Fruit fly (Drosophila melanogaster) whole organism, embryonic: ENCODE data around the gene I-2.

ENCODE experiments used
- CG11247 ChIP-seq: fragments of 200-800 bp; sonication (Bioruptor generic); IDR thresholded peaks from 2 replicates; pipeline ENCODE4 v1.3.6; 2022; ENCODE audit warnings: missing biosample characterization, missing genetic modification characterization
- CG11504 ChIP-seq: fragments of 200-800 bp; sonication (Bioruptor generic); optimal IDR thresholded peaks from 3 replicates; lab custom pipeline; 2019; ENCODE audit warnings: missing biosample characterization, mild to moderate bottlenecking, missing genetic modification characterization, moderate library complexity
- CG12104 ChIP-seq: fragments of 200-800 bp; sonication (Bioruptor generic); optimal IDR thresholded peaks from 3 replicates; lab custom pipeline; 2016; ENCODE audit warnings: missing biosample characterization, missing genetic modification characterization
- CG14441 ChIP-seq: fragments of 200-800 bp; sonication (Bioruptor generic); IDR thresholded peaks from 2 replicates; pipeline ENCODE4 v1.3.6; 2022; ENCODE audit warnings: missing biosample characterization, missing genetic modification characterization
- CG14667 ChIP-seq: fragments of 200-800 bp; sonication (Bioruptor generic); IDR thresholded peaks from 2 replicates; pipeline ENCODE4 v1.3.6; 2022; ENCODE audit warnings: missing biosample characterization, missing genetic modification characterization
- CG15479 ChIP-seq: fragments of 200-800 bp; sonication (Bioruptor generic); optimal IDR thresholded peaks from 3 replicates; lab custom pipeline; 2019; ENCODE audit warnings: missing biosample characterization, mild to moderate bottlenecking, missing genetic modification characterization, moderate library complexity
- CG16813 ChIP-seq: fragments of 200-800 bp; sonication (Bioruptor generic); IDR thresholded peaks from 3 replicates; pipeline ENCODE4 v1.3.6; 2022; ENCODE audit warnings: missing biosample characterization, missing genetic modification characterization; ENCODE audit not compliant: partially characterized antibody
- CG17612 ChIP-seq: fragments of 200-800 bp; sonication (Bioruptor generic); IDR thresholded peaks from 2 replicates; pipeline ENCODE4 v1.3.6; 2022; ENCODE audit warnings: missing biosample characterization, missing genetic modification characterization
- CG2116 ChIP-seq: fragments of 200-800 bp; sonication (Bioruptor generic); optimal IDR thresholded peaks from 3 replicates; lab custom pipeline; 2018; ENCODE audit warnings: missing biosample characterization, mild to moderate bottlenecking, missing genetic modification characterization
- CG2889 ChIP-seq: fragments of 200-800 bp; sonication (Bioruptor generic); IDR thresholded peaks from 3 replicates; pipeline ENCODE4 v1.3.6; 2022; ENCODE audit warnings: missing biosample characterization, missing genetic modification characterization
- CG33557 ChIP-seq: fragments of 200-800 bp; sonication (Bioruptor generic); optimal IDR thresholded peaks from 2 replicates; lab custom pipeline; 2019; ENCODE audit warnings: missing biosample characterization, mild to moderate bottlenecking, missing genetic modification characterization, moderate library complexity
- CG3726 ChIP-seq: fragments of 200-800 bp; sonication (Bioruptor generic); IDR thresholded peaks from 3 replicates; pipeline ENCODE4, ENCODE4 v1.3.6; 2022; ENCODE audit warnings: missing biosample characterization, missing genetic modification characterization
- CG4360 ChIP-seq: fragments of 200-800 bp; sonication (Bioruptor generic); IDR thresholded peaks from 2 replicates; pipeline ENCODE4 v1.3.6; 2022; ENCODE audit warnings: missing biosample characterization, missing genetic modification characterization
- CG6683 ChIP-seq: fragments of 200-800 bp; sonication (Bioruptor generic); optimal IDR thresholded peaks from 2 replicates; lab custom pipeline; 2017; ENCODE audit warnings: missing biosample characterization, mild to moderate bottlenecking, missing genetic modification characterization, missing genetic modification reagents
- CG6813 ChIP-seq: fragments of 200-800 bp; sonication (Bioruptor generic); optimal IDR thresholded peaks from 2 replicates; lab custom pipeline; 2017; ENCODE audit warnings: missing biosample characterization, missing genetic modification characterization, mild to moderate bottlenecking, moderate library complexity, missing genetic modification reagents
- CG8478 ChIP-seq: fragments of >200 bp; optimal IDR thresholded peaks from 2 replicates; lab custom pipeline; 2018
- CG9609 ChIP-seq: fragments of 200-800 bp; sonication (Bioruptor generic); optimal IDR thresholded peaks from 3 replicates; lab custom pipeline; 2016; ENCODE audit warnings: missing biosample characterization, missing genetic modification characterization
- Dfd ChIP-seq, 2 experiments: fragments of >200 bp; optimal IDR thresholded peaks; 2 replicates each; lab custom pipeline; 2017; ENCODE audit warnings: missing biosample characterization in 2 of 2, missing genetic modification characterization in 2 of 2
- H15 ChIP-seq: fragments of 200-800 bp; sonication (Bioruptor generic); IDR thresholded peaks from 3 replicates; pipeline ENCODE4 v1.3.6; 2022; ENCODE audit warnings: missing biosample characterization, missing genetic modification characterization
- HLHmδ ChIP-seq: fragments of 200-800 bp; sonication (Bioruptor generic); optimal IDR thresholded peaks from 2 replicates; lab custom pipeline; 2018; ENCODE audit warnings: missing biosample characterization, mild to moderate bottlenecking, missing genetic modification characterization, moderate library complexity
- Kr ChIP-seq: fragments of 200-800 bp; sonication (Bioruptor generic); optimal IDR thresholded peaks from 2 replicates; lab custom pipeline; 2017; ENCODE audit warnings: missing biosample characterization, mild to moderate bottlenecking, missing genetic modification characterization
- Lim3 ChIP-seq: fragments of 200-800 bp; sonication (Bioruptor generic); IDR thresholded peaks from 2 replicates; pipeline ENCODE4 v1.3.6; 2022; ENCODE audit warnings: missing biosample characterization, missing genetic modification characterization
- Pdp1 ChIP-seq, 2 experiments: fragments of 200-800 bp; sonication (Bioruptor generic); optimal IDR thresholded peaks; 3 replicates each; lab custom pipeline; 2016; ENCODE audit warnings: missing biosample characterization in 2 of 2, missing genetic modification characterization in 2 of 2, mild to moderate bottlenecking in 1 of 2, moderate library complexity in 1 of 2
- Scr ChIP-seq: fragments of 200-800 bp; sonication (Bioruptor generic); IDR thresholded peaks from 2 replicates; pipeline ENCODE4 v1.3.6; 2022; ENCODE audit warnings: missing biosample characterization, missing genetic modification characterization; ENCODE audit not compliant: partially characterized antibody
- abd-A ChIP-seq: fragments of 200-800 bp; sonication (Bioruptor generic); optimal IDR thresholded peaks from 3 replicates; lab custom pipeline; 2019; ENCODE audit warnings: missing biosample characterization, mild to moderate bottlenecking, missing genetic modification characterization, moderate library complexity
- bcd ChIP-seq: fragments of 200-800 bp; sonication (Bioruptor generic); optimal IDR thresholded peaks from 2 replicates; lab custom pipeline; 2017; ENCODE audit warnings: missing biosample characterization, mild to moderate bottlenecking, missing genetic modification characterization
- ci ChIP-seq: fragments of 200-800 bp; sonication (Bioruptor generic); IDR thresholded peaks from 3 replicates; pipeline ENCODE4 v1.3.6; 2022; ENCODE audit warnings: missing biosample characterization, missing genetic modification characterization
- gfzf ChIP-seq: fragments of 200-800 bp; sonication (Bioruptor generic); optimal IDR thresholded peaks from 2 replicates; lab custom pipeline; 2016; ENCODE audit warnings: missing biosample characterization, mild to moderate bottlenecking, missing genetic modification characterization, moderate library complexity
- mld ChIP-seq: fragments of 200-800 bp; sonication (Bioruptor generic); IDR thresholded peaks from 3 replicates; pipeline ENCODE4 v1.3.6; 2022; ENCODE audit warnings: missing biosample characterization, missing genetic modification characterization; ENCODE audit not compliant: partially characterized antibody
- sug ChIP-seq: fragments of 200-800 bp; optimal IDR thresholded peaks from 2 replicates; lab custom pipeline; 2019; ENCODE audit warnings: missing biosample characterization, mild to moderate bottlenecking, missing genetic modification characterization, moderate library complexity
- tin ChIP-seq: fragments of 200-800 bp; sonication (Bioruptor generic); optimal IDR thresholded peaks from 3 replicates; lab custom pipeline; 2016; ENCODE audit warnings: missing biosample characterization, missing genetic modification characterization
- twi ChIP-seq: fragments of 200-800 bp; optimal IDR thresholded peaks from 2 replicates; lab custom pipeline; 2019; ENCODE audit warnings: missing biosample characterization, mild to moderate bottlenecking, missing genetic modification characterization, moderate library complexity
- unc-4 ChIP-seq: fragments of 200-800 bp; sonication (Bioruptor generic); IDR thresholded peaks from 2 replicates; pipeline ENCODE4 v1.3.6; 2022; ENCODE audit warnings: missing biosample characterization, missing genetic modification characterization; ENCODE audit not compliant: partially characterized antibody
- wek ChIP-seq: fragments of 200-800 bp; sonication (Bioruptor generic); optimal IDR thresholded peaks from 3 replicates; lab custom pipeline; 2018; ENCODE audit warnings: missing biosample characterization, mild to moderate bottlenecking, missing genetic modification characterization, moderate library complexity
- z ChIP-seq: fragments of 200-800 bp; sonication (Bioruptor generic); IDR thresholded peaks from 3 replicates; pipeline ENCODE4 v1.3.6; 2022; ENCODE audit warnings: missing biosample characterization, missing genetic modification characterization
- zen ChIP-seq: fragments of 200-800 bp; sonication (Bioruptor generic); optimal IDR thresholded peaks from 3 replicates; lab custom pipeline; 2018; ENCODE audit warnings: missing biosample characterization, mild to moderate bottlenecking, missing genetic modification characterization, moderate library complexity
- zfh1 ChIP-seq: fragments of 200-800 bp; sonication (Bioruptor generic); IDR thresholded peaks from 3 replicates; pipeline ENCODE4 v1.3.6; 2022; ENCODE audit warnings: missing biosample characterization, missing genetic modification characterization

The I-2 gene

DNA sequence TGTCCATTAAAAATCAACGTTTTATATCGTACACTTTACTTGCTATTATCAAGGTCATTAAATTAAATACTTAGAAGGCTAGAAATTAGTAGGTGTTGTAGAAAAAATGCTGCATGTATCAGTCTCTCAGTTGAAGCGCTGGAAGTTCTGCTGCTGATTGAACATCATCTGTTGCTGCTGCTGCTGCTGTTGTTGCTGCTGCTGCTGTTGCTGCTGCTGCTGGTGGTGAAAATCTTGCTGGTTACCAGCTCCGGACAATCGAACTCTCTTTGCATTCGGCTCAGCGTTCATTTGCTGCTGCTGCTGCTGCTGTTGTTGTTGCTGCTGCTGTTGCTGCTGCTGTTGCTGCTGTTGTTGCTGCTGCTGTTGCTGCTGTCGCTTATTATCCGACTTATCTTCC, 448 bp upstream of the I-2 start:
- TF ChIP-seq tin (GFP tag; lab: Kevin White, UChicago) (no peak), CG6813 (GFP tag; lab: Kevin White, UChicago) (no peak), z (GFP tag; lab: Robert Waterston, UW) (no peak), CG16813 (GFP tag; lab: Robert Waterston, UW) (no peak), gfzf (GFP tag; lab: Kevin White, UChicago) (peak; percentile 1), CG2116 (GFP tag; lab: Kevin White, UChicago) (no peak), Scr (no peak), mld (GFP tag; lab: Robert Waterston, UW) (no peak), CG17612 (no peak), CG9609 (GFP tag; lab: Kevin White, UChicago) (no peak), CG6683 (GFP tag; lab: Kevin White, UChicago) (no peak), Dfd (GFP tag; optimal IDR thresholded peaks at IDR 0.05; lab: Kevin White, UChicago) (peak in 1 of 2 experiments; percentile 51), CG2889 (GFP tag; lab: Robert Waterston, UW) (no peak), CG11247 (GFP tag; lab: Robert Waterston, UW) (no peak), CG14441 (GFP tag; lab: Robert Waterston, UW) (no peak), zfh1 (GFP tag; lab: Robert Waterston, UW) (no peak), CG4360 (GFP tag; lab: Robert Waterston, UW) (0 out of 2 replicates have a peak, but pooled peaks have one; percentile 15), unc-4 (peak; percentile 2; the same call in 1 of the 2 replicates)
- TF ChIP-seq, all 482 proteins: peak for 4

DNA sequence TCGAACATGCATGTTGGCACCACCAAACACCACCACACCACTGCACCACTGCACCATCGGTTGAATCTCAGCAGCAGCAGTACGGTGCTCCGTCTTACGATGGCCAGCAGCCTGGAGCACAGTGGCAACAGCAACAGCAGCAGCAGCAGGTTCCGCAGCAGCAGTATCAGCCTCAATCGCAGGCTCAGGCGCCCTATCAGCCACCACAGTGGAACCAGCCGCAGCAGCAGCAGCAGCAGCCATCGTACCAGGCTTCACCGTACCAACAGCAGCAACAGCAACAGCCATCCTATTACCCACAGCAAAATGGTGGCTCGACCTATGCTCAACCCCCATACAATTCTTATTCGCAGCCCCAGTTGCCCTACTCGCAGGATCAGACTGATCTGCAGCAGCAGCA, 4.5 kb downstream of the I-2 start:
- TF ChIP-seq ci (GFP tag; lab: Robert Waterston, UW) (0 out of 3 replicates have a peak, but pooled peaks have one; percentile 9), wek (GFP tag; lab: Kevin White, UChicago) (no peak), CG8478 (lab: Kevin White, UChicago) (peak; percentile 57), CG15479 (GFP tag; lab: Kevin White, UChicago) (no peak), CG12104 (no peak), zen (tag; lab: Kevin White, UChicago) (no peak), HLHmδ (no peak), CG3726 (GFP tag; lab: Robert Waterston, UW) (no peak)
- TF ChIP-seq, all 482 proteins: peak for 2

DNA sequence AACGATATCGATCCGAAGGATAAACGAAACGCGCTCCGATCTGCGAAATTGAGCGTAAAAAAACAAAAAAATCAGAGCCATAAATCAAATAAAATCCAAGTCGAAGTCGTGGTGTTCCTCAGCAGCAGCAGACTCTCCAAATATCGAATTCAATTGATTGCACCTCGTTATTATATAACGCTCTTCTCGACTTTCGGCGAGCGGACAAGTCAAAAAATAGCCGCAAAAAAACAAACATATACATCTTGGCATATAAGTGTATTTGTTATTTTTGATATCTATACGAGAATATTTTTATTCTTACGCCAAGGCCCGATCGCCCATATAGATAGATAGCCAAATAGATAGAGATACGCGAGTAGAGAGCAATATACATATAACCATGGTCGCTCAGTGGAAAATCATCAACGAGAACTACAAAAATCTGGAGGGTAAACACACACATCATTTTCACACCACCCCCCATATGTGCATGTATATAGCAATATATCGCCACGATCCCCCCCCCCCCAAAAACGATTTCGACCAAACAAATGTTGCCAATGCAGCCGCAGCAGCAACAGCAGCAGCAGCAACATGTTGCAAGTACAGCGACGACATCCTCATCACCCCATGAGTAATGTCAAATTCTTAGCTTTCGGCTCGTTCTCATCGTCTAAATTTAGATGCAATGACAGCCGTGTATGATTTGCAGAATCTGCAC, 6.8 kb downstream of the I-2 start:
- TF ChIP-seq CG11504 (tag; lab: Kevin White, UChicago): peak; percentile 92
- TF ChIP-seq Lim3: no peak
- no peak for TF ChIP-seq sug (tag; lab: Kevin White, UChicago)
- TF ChIP-seq CG33557 (GFP tag; lab: Kevin White, UChicago): no peak
- TF ChIP-seq H15: no peak
- TF ChIP-seq CG14667 (GFP tag; lab: Robert Waterston, UW): no peak
- no peak for TF ChIP-seq abd-A (tag; lab: Kevin White, UChicago)
- no peak for TF ChIP-seq bcd (GFP tag; lab: Kevin White, UChicago)
- TF ChIP-seq Kr (GFP tag; lab: Kevin White, UChicago): no peak
- peak in 1 of 2 experiments; percentile 90 for TF ChIP-seq Pdp1 (GFP tag; optimal IDR thresholded peaks at IDR 0.05; lab: Kevin White, UChicago)
- no peak for TF ChIP-seq twi (tag; lab: Kevin White, UChicago)
